Worm (Caenorhabditis elegans): ENCODE measurements around the gene lcmt-1.

DNA sequence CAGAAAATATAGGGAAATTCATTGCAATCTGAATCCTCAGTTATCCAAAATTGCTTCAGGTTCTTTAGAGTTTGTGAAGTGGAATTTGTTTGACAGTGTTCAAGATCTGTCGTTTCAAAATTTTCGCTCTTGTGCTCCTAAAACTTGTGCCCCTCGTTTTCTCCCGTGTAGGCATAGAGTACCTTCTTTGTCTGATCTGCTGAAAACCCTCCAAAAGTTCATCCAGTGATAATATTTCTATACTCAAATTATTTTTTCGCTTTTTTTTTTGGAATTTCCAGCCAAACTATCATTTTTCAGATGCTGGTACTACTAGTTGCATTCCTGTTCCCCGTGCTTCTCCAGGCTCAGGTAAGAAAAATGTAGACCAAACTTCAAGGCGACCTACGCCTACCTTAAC is 51.2 kb downstream of the lcmt-1 start, which contains the start of gene R07E5.4:
- TF ChIP-seq aly-2 (tag; optimal IDR thresholded peaks at IDR 0.05), result no peak
- TF ChIP-seq ama-1 (optimal IDR thresholded peaks at IDR 0.05), result no peak
- TF ChIP-seq elt-3 (tag; optimal IDR thresholded peaks at IDR 0.05), result no peak
- no peak for TF ChIP-seq crh-2 (tag; optimal IDR thresholded peaks at IDR 0.05)
